Worm (Caenorhabditis elegans): ENCODE measurements around the gene C34F6.7.
A peak's percentile ranks its signal among the peaks of the same experiment; 100 is the strongest.

The C34F6.7 gene

DNA sequence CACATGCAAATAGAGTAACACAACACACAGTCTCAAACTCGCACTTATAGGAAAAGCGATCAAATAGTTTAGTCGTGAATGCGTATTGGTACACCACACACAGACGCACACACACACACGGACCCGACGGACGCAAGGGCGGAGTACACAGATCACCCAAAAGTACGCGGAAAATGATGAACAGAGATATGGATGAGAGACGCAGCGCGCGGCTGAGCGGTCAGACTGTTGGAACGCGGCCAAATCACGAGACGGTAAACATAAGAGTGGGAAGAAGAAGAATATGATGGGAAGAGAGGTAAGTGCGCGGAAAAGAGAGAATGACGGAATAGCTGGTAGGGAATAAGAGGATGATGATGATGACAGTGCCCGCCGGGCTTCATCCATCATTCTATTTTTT lies 32.8 kb upstream of the C34F6.7 start:
- TF ChIP-seq ZK546.5 (tag; optimal IDR thresholded peaks at IDR 0.05) (no peak), lsy-2 (tag; optimal IDR thresholded peaks at IDR 0.05) (peak in 1 of 2 experiments; percentile 5), fos-1 (tag; optimal IDR thresholded peaks at IDR 0.05) (peak; percentile 11), sem-4 (tag; optimal IDR thresholded peaks at IDR 0.05) (peak; percentile 31), nhr-21 (tag; optimal IDR thresholded peaks at IDR 0.05) (peak; percentile 76), mdl-1 (tag; optimal IDR thresholded peaks at IDR 0.05) (peak in 1 of 2 experiments; percentile 30), nhr-25 (tag; optimal IDR thresholded peaks at IDR 0.05) (peak; percentile 50), nhr-23 (tag; optimal IDR thresholded peaks at IDR 0.05) (no peak), F13H6.1 (tag; optimal IDR thresholded peaks at IDR 0.05) (peak; percentile 23), nhr-77 (tag; optimal IDR thresholded peaks at IDR 0.05) (no peak), Y55F3AM.14 (GFP tag; optimal IDR thresholded peaks at IDR 0.05) (peak; percentile 19), ama-1 (optimal IDR thresholded peaks at IDR 0.05) (no peak), sma-9 (GFP tag; optimal IDR thresholded peaks at IDR 0.05) (peak; percentile 31), sma-9 (tag; optimal IDR thresholded peaks at IDR 0.05) (no peak), aly-2 (tag; optimal IDR thresholded peaks at IDR 0.05) (no peak), unc-55 (GFP tag; optimal IDR thresholded peaks at IDR 0.05) (no peak), unc-62 (GFP tag; optimal IDR thresholded peaks at IDR 0.05) (no peak), sma-3 (GFP tag; optimal IDR thresholded peaks at IDR 0.05) (peak; percentile 57), C34F6.9 (tag; optimal IDR thresholded peaks at IDR 0.05) (no peak)

DNA sequence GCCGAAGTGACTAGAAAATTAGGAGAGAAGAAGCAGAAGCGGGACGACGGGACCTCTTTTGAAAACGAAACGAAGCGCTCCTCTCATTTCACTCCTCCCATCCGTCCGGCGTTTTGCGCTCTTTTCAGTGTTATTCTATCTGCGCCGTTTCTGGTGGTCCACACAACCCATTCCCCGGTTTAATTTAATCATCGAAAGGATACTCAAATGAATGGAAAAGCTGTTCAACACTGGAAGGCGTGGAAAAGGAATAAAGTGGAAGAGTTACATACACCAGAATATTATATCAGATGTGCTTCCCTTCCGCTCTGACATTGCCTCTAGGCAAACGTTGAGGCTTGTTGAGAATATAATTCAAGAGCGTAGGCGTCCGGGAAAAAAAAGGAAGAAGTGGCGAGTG lies 29.8 kb upstream of the C34F6.7 start:
- TF ChIP-seq nhr-237 (tag; optimal IDR thresholded peaks at IDR 0.05) (no peak), ztf-11 (tag; optimal IDR thresholded peaks at IDR 0.05) (no peak), zag-1 (tag; optimal IDR thresholded peaks at IDR 0.05) (no peak), unc-55 (GFP tag; optimal IDR thresholded peaks at IDR 0.05) (no peak), elt-3 (tag; optimal IDR thresholded peaks at IDR 0.05) (no peak), lsy-2 (tag; optimal IDR thresholded peaks at IDR 0.05) (no peak), unc-62 (GFP tag; optimal IDR thresholded peaks at IDR 0.05) (no peak), lin-13 (GFP tag; optimal IDR thresholded peaks at IDR 0.05) (no peak), egl-27 (tag; optimal IDR thresholded peaks at IDR 0.05) (no peak), sma-3 (GFP tag; optimal IDR thresholded peaks at IDR 0.05) (no peak), F13H6.1 (tag; optimal IDR thresholded peaks at IDR 0.05) (no peak), lin-39 (tag; optimal IDR thresholded peaks at IDR 0.05) (no peak)

DNA sequence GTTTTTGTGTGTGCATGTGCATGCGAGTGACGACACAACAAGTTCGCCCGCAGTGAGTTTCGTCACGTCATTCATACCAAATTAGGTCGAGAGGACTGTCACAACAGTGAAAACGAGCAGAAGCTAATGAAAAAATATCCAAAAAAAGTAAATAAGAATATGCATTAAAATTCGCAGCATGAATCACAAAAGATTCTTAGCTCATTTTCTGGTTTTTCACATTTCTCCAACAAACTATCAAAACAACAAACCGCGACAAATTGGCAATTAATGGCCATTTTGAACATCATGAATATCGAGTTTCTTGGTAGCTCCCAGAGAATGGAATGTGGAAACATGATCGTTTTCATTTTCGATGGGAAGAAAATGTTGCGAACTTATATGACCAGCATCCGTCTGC lies 28.3 kb upstream of the C34F6.7 start:
- TF ChIP-seq Y55F3AM.14 (GFP tag; optimal IDR thresholded peaks at IDR 0.05), result no peak
- TF ChIP-seq zag-1 (tag; optimal IDR thresholded peaks at IDR 0.05), result peak; percentile 24
- peak; percentile 7 for TF ChIP-seq sma-9 (GFP tag; optimal IDR thresholded peaks at IDR 0.05)
- no peak for TF ChIP-seq sma-9 (tag; optimal IDR thresholded peaks at IDR 0.05)

DNA sequence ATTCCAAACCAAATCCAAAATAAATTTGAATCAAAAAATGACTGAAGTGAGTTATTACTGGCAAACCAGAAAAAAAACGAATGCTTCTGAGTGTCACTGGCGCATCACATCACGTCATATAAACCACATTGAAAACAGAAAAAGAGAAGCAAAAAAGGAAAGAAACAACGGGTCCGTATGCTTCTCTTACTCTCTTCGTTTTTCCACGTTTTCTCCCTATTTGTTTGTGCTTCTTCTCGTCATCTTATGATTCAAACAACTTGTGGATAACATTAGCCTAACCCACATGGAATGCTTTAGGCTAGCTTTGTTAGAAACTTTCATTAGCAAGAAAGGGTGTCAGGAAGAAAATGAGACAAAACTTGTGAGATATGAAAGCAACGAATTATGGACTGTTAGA lies 26.2 kb upstream of the C34F6.7 start:
- TF ChIP-seq crh-2 (tag; optimal IDR thresholded peaks at IDR 0.05) (peak; percentile 53), fos-1 (tag; optimal IDR thresholded peaks at IDR 0.05) (no peak), alr-1 (tag; optimal IDR thresholded peaks at IDR 0.05) (no peak), ztf-11 (tag; optimal IDR thresholded peaks at IDR 0.05) (no peak), lsy-2 (tag; optimal IDR thresholded peaks at IDR 0.05) (peak in 1 of 2 experiments; percentile 25), egl-27 (tag; optimal IDR thresholded peaks at IDR 0.05) (no peak), ama-1 (optimal IDR thresholded peaks at IDR 0.05) (no peak), nhr-10 (tag; optimal IDR thresholded peaks at IDR 0.05) (no peak), ztf-4 (tag; optimal IDR thresholded peaks at IDR 0.05) (peak; percentile 8), zag-1 (tag; optimal IDR thresholded peaks at IDR 0.05) (peak; percentile 65), lin-11 (tag; optimal IDR thresholded peaks at IDR 0.05) (no peak), nhr-129 (tag; optimal IDR thresholded peaks at IDR 0.05) (peak; percentile 37), elt-3 (tag; optimal IDR thresholded peaks at IDR 0.05) (no peak), mab-5 (tag; optimal IDR thresholded peaks at IDR 0.05) (no peak), dmd-4 (tag; optimal IDR thresholded peaks at IDR 0.05) (no peak), nhr-6 (tag; optimal IDR thresholded peaks at IDR 0.05) (no peak), aly-2 (tag; optimal IDR thresholded peaks at IDR 0.05) (no peak), nhr-23 (tag; optimal IDR thresholded peaks at IDR 0.05) (no peak), sma-3 (GFP tag; optimal IDR thresholded peaks at IDR 0.05) (no peak), C34F6.9 (tag; optimal IDR thresholded peaks at IDR 0.05) (peak; percentile 57), ztf-1 (GFP tag; conservative IDR thresholded peaks at IDR 0.05) (no peak), unc-55 (GFP tag; optimal IDR thresholded peaks at IDR 0.05) (peak; percentile 77)

Data from whole organism, L2 larva.